Worm (Caenorhabditis elegans) whole organism, L2 larva: ENCODE data around the gene rft-1.

Experiments
- R02D3.7 ChIP-seq: fragments of 150-350 bp; optimal IDR thresholded peaks from 2 replicates; lab custom pipeline; 2014; ENCODE audit warnings: missing biosample characterization, missing genetic modification characterization
- Y55F3AM.14 ChIP-seq: fragments of 200-800 bp; sonication (Bioruptor generic); optimal IDR thresholded peaks from 2 replicates; lab custom pipeline; 2018; ENCODE audit warnings: mild to moderate bottlenecking, missing genetic modification characterization, missing compliant biosample characterization
- alr-1 ChIP-seq: fragments of 150-350 bp; optimal IDR thresholded peaks from 2 replicates; lab custom pipeline; 2014; ENCODE audit warnings: missing biosample characterization, missing genetic modification characterization
- elt-3 ChIP-seq: sonication (generic microtip); optimal IDR thresholded peaks from 2 replicates; lab custom pipeline; 2017; ENCODE audit warnings: missing biosample characterization, missing genetic modification characterization
- lin-11 ChIP-seq: fragments of 150-350 bp; sonication (generic microtip); optimal IDR thresholded peaks from 2 replicates; lab custom pipeline; 2014; ENCODE audit warnings: missing biosample characterization, missing genetic modification characterization, inconsistent platforms, mixed read lengths
- lsy-2 ChIP-seq, 2 experiments: fragments of 150-350 bp in 1 of 2; sonication (generic microtip) in 1 of 2; optimal IDR thresholded peaks; 2 replicates each; lab custom pipeline; 2014 to 2017; ENCODE audit warnings: missing biosample characterization in 2 of 2, missing genetic modification characterization in 2 of 2
- nhr-237 ChIP-seq: fragments of 150-350 bp; optimal IDR thresholded peaks from 2 replicates; lab custom pipeline; 2014; ENCODE audit warnings: missing biosample characterization, missing genetic modification characterization
- nhr-77 ChIP-seq: fragments of 150-350 bp; optimal IDR thresholded peaks from 2 replicates; lab custom pipeline; 2014; ENCODE audit warnings: missing biosample characterization, missing genetic modification characterization
- unc-55 ChIP-seq: fragments of 150-350 bp; sonication (generic microtip); optimal IDR thresholded peaks from 3 replicates; lab custom pipeline; 2014; ENCODE audit warnings: missing biosample characterization, missing genetic modification reagents, missing genetic modification characterization
- unc-62 ChIP-seq: fragments of 150-350 bp; optimal IDR thresholded peaks from 2 replicates; lab custom pipeline; 2014; ENCODE audit warnings: missing biosample characterization, missing genetic modification reagents, missing genetic modification characterization
- zag-1 ChIP-seq: fragments of 150-350 bp; optimal IDR thresholded peaks from 2 replicates; lab custom pipeline; 2014; ENCODE audit warnings: missing biosample characterization, missing genetic modification characterization
- ztf-11 ChIP-seq: sonication (generic microtip); optimal IDR thresholded peaks from 2 replicates; lab custom pipeline; 2017; ENCODE audit warnings: missing biosample characterization, missing genetic modification characterization
- ztf-4 ChIP-seq: fragments of 150-350 bp; optimal IDR thresholded peaks from 2 replicates; lab custom pipeline; 2014; ENCODE audit warnings: missing biosample characterization, missing genetic modification characterization

DNA sequence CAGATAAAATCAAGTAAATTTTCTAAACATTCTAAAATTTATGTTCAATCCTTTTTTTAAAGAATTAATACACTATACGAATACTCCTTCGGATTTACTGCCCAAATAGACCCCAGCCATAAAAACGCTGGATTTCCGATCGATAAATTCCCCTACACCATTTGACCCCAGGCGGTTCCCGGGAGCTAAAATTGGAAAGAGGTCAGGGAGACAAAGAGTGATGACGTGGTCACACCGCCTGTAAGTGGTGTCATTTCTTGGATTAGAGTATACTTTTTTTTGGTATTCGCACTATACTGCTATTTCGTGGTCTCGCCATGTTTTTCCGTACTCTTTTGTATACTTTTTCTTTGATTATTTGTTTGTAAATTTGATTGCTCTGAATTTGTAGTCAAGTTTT lies 44.9 kb upstream of the rft-1 start:
- TF ChIP-seq lin-11 (tag; lab: Kevin White, UChicago), result no peak
- TF ChIP-seq unc-55 (GFP tag; lab: Kevin White, UChicago), result no peak
- TF ChIP-seq nhr-77 (tag; lab: Kevin White, UChicago), result no peak
- TF ChIP-seq ztf-4 (tag; lab: Kevin White, UChicago), result no peak
- no peak for TF ChIP-seq Y55F3AM.14 (GFP tag; lab: Kevin White, UChicago)
- no peak for TF ChIP-seq zag-1 (tag; lab: Kevin White, UChicago)
- TF ChIP-seq alr-1 (tag; lab: Kevin White, UChicago), result no peak
- no peak for TF ChIP-seq R02D3.7
- TF ChIP-seq nhr-237 (tag; lab: Kevin White, UChicago), result no peak
- TF ChIP-seq elt-3 (tag; lab: Kevin White, UChicago), result no peak
- no peak for TF ChIP-seq ztf-11 (tag; lab: Kevin White, UChicago)
- no peak for TF ChIP-seq unc-62 (GFP tag; lab: Kevin White, UChicago)
- TF ChIP-seq lsy-2 (tag; optimal IDR thresholded peaks at IDR 0.05; lab: Kevin White, UChicago), result no peak
